Fruit fly (Drosophila melanogaster) whole organism: ENCODE measurements around the gene CG14195.

Source experiments
- CG8478 ChIP-seq: fragments of >200 bp; optimal IDR thresholded peaks from 2 replicates; lab custom pipeline; 2018; ENCODE audit warnings: inconsistent platforms
- EcR ChIP-seq, 2 experiments: fragments of >200 bp; optimal IDR thresholded peaks; 2 replicates each; lab custom pipeline; 2017; ENCODE audit warnings: missing biosample characterization in 2 of 2, missing genetic modification characterization in 2 of 2, missing genetic modification reagents in 2 of 2
- pan ChIP-seq: fragments of >200 bp; optimal IDR thresholded peaks from 2 replicates; lab custom pipeline; 2017
- psq ChIP-seq: fragments of >200 bp; optimal IDR thresholded peaks from 2 replicates; lab custom pipeline; 2017
- usp ChIP-seq: fragments of >200 bp; optimal IDR thresholded peaks from 2 replicates; lab custom pipeline; 2017; ENCODE audit warnings: missing biosample characterization, missing genetic modification characterization, mixed read lengths

dm6 chrX:19162249-19162914 lies 49.5 kb downstream of the CG14195 start:
- no peak for TF ChIP-seq pan (lab: Kevin White, UChicago)
- no peak for TF ChIP-seq psq (lab: Kevin White, UChicago)
- TF ChIP-seq usp = no peak
- no peak for TF ChIP-seq EcR (GFP tag; optimal IDR thresholded peaks at IDR 0.05; lab: Kevin White, UChicago)
- no peak for TF ChIP-seq CG8478 (lab: Kevin White, UChicago)
